Worm (Caenorhabditis elegans) whole organism, L4 larva: ENCODE data around the gene F47B8.10.

Source experiments
- D1046.2 ChIP-seq: fragments of 200-800 bp; sonication (Bioruptor generic); IDR thresholded peaks from 2 replicates; pipeline ENCODE4 v1.3.6; 2022; ENCODE audit warnings: missing genetic modification characterization, missing compliant biosample characterization
- F37D6.2 ChIP-seq: sonication (generic microtip); optimal IDR thresholded peaks from 2 replicates; lab custom pipeline; 2016; ENCODE audit warnings: mild to moderate bottlenecking, missing genetic modification characterization, missing compliant biosample characterization
- T20F7.1 ChIP-seq: fragments of 200-800 bp; sonication (Bioruptor generic); optimal IDR thresholded peaks from 2 replicates; lab custom pipeline; 2018; ENCODE audit warnings: mild to moderate bottlenecking, missing genetic modification characterization, missing compliant biosample characterization
- Y75B8A.6 ChIP-seq: fragments of 200-800 bp; sonication (Bioruptor generic); IDR thresholded peaks from 2 replicates; pipeline ENCODE4 v1.3.6; 2022; ENCODE audit warnings: missing genetic modification reagents, missing genetic modification characterization, missing compliant biosample characterization
- aha-1 ChIP-seq: fragments of 150-350 bp; peaks from one replicate; lab custom pipeline; 2014; ENCODE audit warnings: missing biosample characterization, missing genetic modification characterization
- ama-1 ChIP-seq: fragments of 150-350 bp; optimal IDR thresholded peaks from 2 replicates; lab custom pipeline; 2014; ENCODE audit warnings: inconsistent platforms, mixed read lengths
- ceh-20 ChIP-seq: fragments of 200-800 bp; sonication (Bioruptor generic); IDR thresholded peaks from 2 replicates; pipeline ENCODE4 v1.3.6; 2022; ENCODE audit warnings: missing genetic modification reagents, missing genetic modification characterization, missing compliant biosample characterization
- cey-2 ChIP-seq: sonication (generic microtip); optimal IDR thresholded peaks from 3 replicates; lab custom pipeline; 2017; ENCODE audit warnings: missing genetic modification characterization, mild to moderate bottlenecking, missing compliant biosample characterization, antibody characterized with exemption, borderline replicate concordance; ENCODE audit not compliant: insufficient read depth
- daf-12 ChIP-seq: fragments of 150-350 bp; optimal IDR thresholded peaks from 2 replicates; lab custom pipeline; 2014; ENCODE audit warnings: missing biosample characterization, missing genetic modification reagents, missing genetic modification characterization
- dmd-9 ChIP-seq: fragments of 200-800 bp; sonication (Bioruptor generic); IDR thresholded peaks from 2 replicates; pipeline ENCODE4 v1.3.6; 2022; ENCODE audit warnings: missing genetic modification reagents, missing genetic modification characterization, missing compliant biosample characterization
- egl-27 ChIP-seq: sonication (generic microtip); optimal IDR thresholded peaks from 3 replicates; lab custom pipeline; 2017; ENCODE audit warnings: missing biosample characterization, missing genetic modification reagents, missing genetic modification characterization
- fkh-10 ChIP-seq: fragments of 150-350 bp; optimal IDR thresholded peaks from 2 replicates; lab custom pipeline; 2014; ENCODE audit warnings: missing biosample characterization, missing genetic modification reagents, missing genetic modification characterization
- hmg-1.1 ChIP-seq: fragments of 200-800 bp; sonication (Bioruptor generic); IDR thresholded peaks from 2 replicates; pipeline ENCODE4 v1.3.6; 2022; ENCODE audit warnings: missing genetic modification reagents, missing genetic modification characterization, missing compliant biosample characterization
- lim-7 ChIP-seq: fragments of 200-800 bp; sonication (Bioruptor generic); IDR thresholded peaks from 2 replicates; pipeline ENCODE4 v1.3.6; 2022; ENCODE audit warnings: missing genetic modification characterization, missing compliant biosample characterization
- lin-1 ChIP-seq: fragments of 200-800 bp; sonication (Bioruptor generic); IDR thresholded peaks from 2 replicates; pipeline ENCODE4 v1.3.6; 2022; ENCODE audit warnings: missing genetic modification reagents, missing genetic modification characterization, missing compliant biosample characterization
- lin-13 ChIP-seq: fragments of 150-350 bp; optimal IDR thresholded peaks from 2 replicates; lab custom pipeline; 2014; ENCODE audit warnings: missing biosample characterization, missing genetic modification reagents, missing genetic modification characterization
- lin-29 ChIP-seq: fragments of 200-800 bp; sonication (Bioruptor generic); IDR thresholded peaks from 2 replicates; pipeline ENCODE4 v1.3.6; 2022; ENCODE audit warnings: missing genetic modification reagents, missing genetic modification characterization, missing compliant biosample characterization
- lir-3 ChIP-seq: sonication (generic microtip); optimal IDR thresholded peaks from 2 replicates; lab custom pipeline; 2016; ENCODE audit warnings: mild to moderate bottlenecking, missing genetic modification characterization, missing compliant biosample characterization
- madf-5 ChIP-seq, 2 experiments: fragments of 200-800 bp; sonication (Bioruptor generic); IDR thresholded peaks; 2 replicates each; pipeline ENCODE4 v1.3.6; 2022; ENCODE audit warnings: missing compliant biosample characterization in 2 of 2, missing genetic modification characterization in 2 of 2
- madf-9 ChIP-seq: fragments of 200-800 bp; sonication (Bioruptor generic); conservative IDR thresholded peaks from 2 replicates; pipeline ENCODE4 v1.3.6; 2022; ENCODE audit warnings: missing genetic modification reagents, missing genetic modification characterization, missing compliant biosample characterization
- mes-2 ChIP-seq: sonication (generic microtip); optimal IDR thresholded peaks from 2 replicates; lab custom pipeline; 2016; ENCODE audit warnings: missing genotype, mild to moderate bottlenecking, missing genetic modification characterization, missing compliant biosample characterization; ENCODE audit not compliant: poor library complexity, severe bottlenecking
- nhr-102 ChIP-seq: sonication (generic microtip); optimal IDR thresholded peaks from 2 replicates; lab custom pipeline; 2016; ENCODE audit warnings: mild to moderate bottlenecking, missing genetic modification characterization, moderate library complexity, missing compliant biosample characterization
- nhr-25 ChIP-seq: sonication (generic microtip); optimal IDR thresholded peaks from 2 replicates; lab custom pipeline; 2017; ENCODE audit warnings: missing genetic modification characterization, mild to moderate bottlenecking, missing compliant biosample characterization, antibody characterized with exemption, moderate library complexity, borderline replicate concordance; ENCODE audit not compliant: insufficient read depth
- nhr-41 ChIP-seq: fragments of 200-800 bp; sonication (Bioruptor generic); IDR thresholded peaks from 2 replicates; pipeline ENCODE4 v1.3.6; 2022; ENCODE audit warnings: missing genetic modification reagents, missing genetic modification characterization, missing compliant biosample characterization
- nhr-42 ChIP-seq: fragments of 200-800 bp; sonication (Bioruptor generic); IDR thresholded peaks from 2 replicates; pipeline ENCODE4 v1.3.6; 2022; ENCODE audit warnings: missing genetic modification characterization, missing compliant biosample characterization
- nhr-6 ChIP-seq: fragments of 150-350 bp; optimal IDR thresholded peaks from 2 replicates; lab custom pipeline; 2014; ENCODE audit warnings: missing biosample characterization, missing genetic modification characterization
- pha-4 ChIP-seq, 2 experiments: fragments of 150-350 bp in 1 of 2; fragments of 200-800 bp in 1 of 2; sonication (Bioruptor generic) in 1 of 2; IDR thresholded peaks in 1 of 2; optimal IDR thresholded peaks in 1 of 2; 2 replicates each; pipeline versions ENCODE4 v1.3.6 to Lab custom; 2014 to 2022; ENCODE audit warnings: missing genetic modification characterization in 2 of 2, missing genetic modification reagents in 2 of 2, missing biosample characterization in 1 of 2, missing compliant biosample characterization in 1 of 2
- php-3 ChIP-seq: fragments of 200-800 bp; sonication (Bioruptor generic); IDR thresholded peaks from 2 replicates; pipeline ENCODE4 v1.3.6; 2022; ENCODE audit warnings: missing genetic modification reagents, missing genetic modification characterization, missing compliant biosample characterization
- sdz-12 ChIP-seq: fragments of 200-800 bp; sonication (Bioruptor generic); optimal IDR thresholded peaks from 2 replicates; lab custom pipeline; 2018; ENCODE audit warnings: mild to moderate bottlenecking, missing genetic modification characterization, missing compliant biosample characterization
- set-16 ChIP-seq: fragments of 200-800 bp; sonication (Bioruptor generic); IDR thresholded peaks from 2 replicates; pipeline ENCODE4 v1.3.6; 2022; ENCODE audit warnings: missing genetic modification reagents, missing genetic modification characterization, missing compliant biosample characterization
- snpc-4 ChIP-seq: fragments of 150-350 bp; optimal IDR thresholded peaks from 2 replicates; lab custom pipeline; 2014; ENCODE audit warnings: missing biosample characterization, missing genetic modification characterization
- spr-1 ChIP-seq: sonication (generic microtip); optimal IDR thresholded peaks from 2 replicates; lab custom pipeline; 2016; ENCODE audit warnings: mild to moderate bottlenecking, missing genetic modification characterization, missing compliant biosample characterization
- tra-1 ChIP-seq: fragments of 200-800 bp; sonication (Bioruptor generic); IDR thresholded peaks from 2 replicates; pipeline ENCODE4 v1.3.6; 2022; ENCODE audit warnings: missing genetic modification reagents, missing genetic modification characterization, missing compliant biosample characterization
- unc-39 ChIP-seq: sonication (generic microtip); optimal IDR thresholded peaks from 2 replicates; lab custom pipeline; 2017; ENCODE audit warnings: missing biosample characterization, missing genetic modification characterization
- unc-62 ChIP-seq, 3 experiments: fragments of 150-350 bp in 1 of 3; sonication (generic microtip); optimal IDR thresholded peaks in 2 of 3; peaks in 1 of 3; 1 replicate in 1 of 3; 2 replicates in 2 of 3; lab custom pipeline; 2014 to 2017; ENCODE audit warnings: missing biosample characterization in 3 of 3, missing genetic modification characterization in 3 of 3, missing genetic modification reagents in 3 of 3, missing genotype in 1 of 3
- zag-1 ChIP-seq: fragments of 150-350 bp; optimal IDR thresholded peaks from 2 replicates; lab custom pipeline; 2014; ENCODE audit warnings: missing biosample characterization, missing genetic modification characterization
- zfp-2 ChIP-seq: sonication (generic microtip); optimal IDR thresholded peaks from 2 replicates; lab custom pipeline; 2016; ENCODE audit warnings: mild to moderate bottlenecking, missing genetic modification characterization, missing compliant biosample characterization

Gene F47B8.10

ce11 chrV:14378052-14378451 is 36.3 kb downstream of the F47B8.10 start:
- TF ChIP-seq set-16 (GFP tag; lab: Robert Waterston, UW), result no peak
- no peak for TF ChIP-seq mes-2 (tag; lab: Kevin White, UChicago)
- peak in 1 of 2 experiments; percentile 77 for TF ChIP-seq unc-62 (GFP tag; optimal IDR thresholded peaks at IDR 0.05 in 1 of 2; lab: Kevin White, UChicago)
- TF ChIP-seq unc-62 (tag; optimal IDR thresholded peaks at IDR 0.05; lab: Kevin White, UChicago), result no peak
- TF ChIP-seq lir-3, result no peak
- TF ChIP-seq madf-9 (GFP tag; lab: Robert Waterston, UW), result no peak

- no peak for TF ChIP-seq fkh-10
- TF ChIP-seq sdz-12 (GFP tag; lab: Kevin White, UChicago), result no peak
- TF ChIP-seq aha-1 (tag; lab: Kevin White, UChicago), result peak; percentile 68
- TF ChIP-seq, all 104 proteins: peak for 1
These were observed 37.2 kb downstream of the F47B8.10 start, which contains the start of gene npr-43 for ce11 chrV:14378986-14379385. npr-43 (minus strand) TSS chrV:14379086.

- TF ChIP-seq hmg-1.1 (GFP tag; lab: Robert Waterston, UW) (no peak), lin-1 (no peak), cey-2 (tag; lab: Kevin White, UChicago) (no peak), nhr-102 (tag; lab: Kevin White, UChicago) (no peak), D1046.2 (GFP tag; lab: Robert Waterston, UW) (no peak), nhr-42 (GFP tag; lab: Robert Waterston, UW) (no peak), dmd-9 (GFP tag; lab: Robert Waterston, UW) (no peak), unc-62 (GFP tag; optimal IDR thresholded peaks at IDR 0.05 in 1 of 2; lab: Kevin White, UChicago) (peak in 1 of 2 experiments; percentile 96), unc-62 (tag; optimal IDR thresholded peaks at IDR 0.05; lab: Kevin White, UChicago) (no peak), lin-13 (GFP tag; lab: Kevin White, UChicago) (no peak), fkh-10 (no peak), ama-1 (no peak), aha-1 (tag; lab: Kevin White, UChicago) (peak; percentile 37)
These were observed 38.5 kb downstream of the F47B8.10 start for ce11 chrV:14380242-14380641.

- no peak for TF ChIP-seq nhr-41 (GFP tag; lab: Robert Waterston, UW)
- no peak for TF ChIP-seq ceh-20 (GFP tag; lab: Robert Waterston, UW)
- no peak for TF ChIP-seq F37D6.2
- no peak for TF ChIP-seq nhr-25
- TF ChIP-seq daf-12 (tag; lab: Kevin White, UChicago), result no peak
These were observed 50.1 kb downstream of the F47B8.10 start, which contains the start of gene C15H11.10 for ce11 chrV:14391830-14392229. C15H11.10 (plus strand) TSS chrV:14392130.

ce11 chrV:14393504-14393903 is 51.7 kb downstream of the F47B8.10 start, which contains the start of gene C15H11.1:
C15H11.1 (plus strand) TSS chrV:14393804.
- no peak for TF ChIP-seq madf-5 (GFP tag; IDR thresholded peaks at IDR 0.05; lab: Robert Waterston, UW)
- no peak for TF ChIP-seq lir-3
- no peak for TF ChIP-seq egl-27 (tag; lab: Kevin White, UChicago)
- no peak for TF ChIP-seq zag-1
- no peak for TF ChIP-seq lim-7 (GFP tag; lab: Robert Waterston, UW)
- no peak for TF ChIP-seq set-16 (GFP tag; lab: Robert Waterston, UW)
- no peak for TF ChIP-seq tra-1 (GFP tag; lab: Robert Waterston, UW)
- TF ChIP-seq snpc-4 (tag; lab: Kevin White, UChicago), result no peak
- no peak for TF ChIP-seq php-3 (GFP tag; lab: Robert Waterston, UW)
- TF ChIP-seq spr-1 (tag; lab: Kevin White, UChicago), result no peak
- TF ChIP-seq nhr-6 (tag; lab: Kevin White, UChicago), result no peak
- no peak for TF ChIP-seq zfp-2 (tag; lab: Kevin White, UChicago)
- no peak for TF ChIP-seq unc-39 (tag; lab: Kevin White, UChicago)
- no peak for TF ChIP-seq nhr-25
- TF ChIP-seq T20F7.1, result no peak
- TF ChIP-seq pha-4 (GFP tag; IDR thresholded peaks at IDR 0.05; lab: Robert Waterston, UW), result no peak
- no peak for TF ChIP-seq pha-4 (tag; optimal IDR thresholded peaks at IDR 0.05; lab: Kevin White, UChicago)
- TF ChIP-seq lin-29, result no peak
- TF ChIP-seq Y75B8A.6, result no peak
